Worm (Caenorhabditis elegans) whole organism, L4 larva: ENCODE results near the gene bath-10.

ENCODE experiments used
- F10B5.3 ChIP-seq: sonication (generic microtip); optimal IDR thresholded peaks from 2 replicates; lab custom pipeline; 2016; ENCODE audit warnings: mild to moderate bottlenecking, missing genetic modification characterization, missing compliant biosample characterization
- Y75B8A.6 ChIP-seq: fragments of 200-800 bp; sonication (Bioruptor generic); IDR thresholded peaks from 2 replicates; pipeline ENCODE4 v1.3.6; 2022; ENCODE audit warnings: missing genetic modification reagents, missing genetic modification characterization, missing compliant biosample characterization
- ama-1 ChIP-seq: fragments of 150-350 bp; optimal IDR thresholded peaks from 2 replicates; lab custom pipeline; 2014; ENCODE audit warnings: inconsistent platforms, mixed read lengths
- ceh-32 ChIP-seq: sonication (generic microtip); optimal IDR thresholded peaks from 2 replicates; lab custom pipeline; 2016; ENCODE audit warnings: mild to moderate bottlenecking, missing genetic modification characterization, missing compliant biosample characterization; ENCODE audit not compliant: poor library complexity
- fos-1 ChIP-seq: fragments of 150-350 bp; optimal IDR thresholded peaks from 2 replicates; lab custom pipeline; 2014; ENCODE audit warnings: missing biosample characterization, missing genetic modification characterization
- mdl-1 ChIP-seq, 2 experiments: fragments of 150-350 bp in 1 of 2; sonication (generic microtip) in 1 of 2; optimal IDR thresholded peaks; 2 replicates each; lab custom pipeline; 2014 to 2017; ENCODE audit warnings: missing biosample characterization in 2 of 2, missing genetic modification characterization in 2 of 2
- nhr-237 ChIP-seq: sonication (generic microtip); optimal IDR thresholded peaks from 2 replicates; lab custom pipeline; 2017; ENCODE audit warnings: missing biosample characterization, missing genetic modification characterization
- nhr-28 ChIP-seq: fragments of 150-350 bp; optimal IDR thresholded peaks from 2 replicates; lab custom pipeline; 2014; ENCODE audit warnings: missing biosample characterization, missing genetic modification characterization
- snpc-4 ChIP-seq: fragments of 150-350 bp; optimal IDR thresholded peaks from 2 replicates; lab custom pipeline; 2014; ENCODE audit warnings: missing biosample characterization, missing genetic modification characterization

- TF ChIP-seq nhr-28 (tag; lab: Kevin White, UChicago) (no peak), Y75B8A.6 (GFP tag; lab: Robert Waterston, UW) (no peak), ama-1 (lab: Kevin White, UChicago) (no peak), fos-1 (tag; lab: Kevin White, UChicago) (no peak), nhr-237 (tag; lab: Kevin White, UChicago) (no peak), mdl-1 (tag; optimal IDR thresholded peaks at IDR 0.05; lab: Kevin White, UChicago) (no peak), snpc-4 (tag; lab: Kevin White, UChicago) (no peak), ceh-32 (tag; lab: Kevin White, UChicago) (no peak), F10B5.3 (tag; lab: Kevin White, UChicago) (no peak)
These were observed 1.0 kb upstream of the bath-10 start for ce11 chrII:3373875-3374274.
